Worm (Caenorhabditis elegans) whole organism, L3 larva: Measurements from ENCODE around the gene asps-1.

Experiments used
- ZK546.5 ChIP-seq: sonication (generic microtip); optimal IDR thresholded peaks from 2 replicates; lab custom pipeline; 2017; ENCODE audit warnings: missing biosample characterization, missing genetic modification characterization
- aly-2 ChIP-seq: fragments of 150-350 bp; optimal IDR thresholded peaks from 2 replicates; lab custom pipeline; 2014; ENCODE audit warnings: missing biosample characterization, missing genetic modification characterization
- ama-1 ChIP-seq: fragments of 150-350 bp; optimal IDR thresholded peaks from 2 replicates; lab custom pipeline; 2018
- ceh-16 ChIP-seq: sonication (generic microtip); optimal IDR thresholded peaks from 2 replicates; lab custom pipeline; 2017; ENCODE audit warnings: missing biosample characterization, missing genetic modification characterization
- ceh-28 ChIP-seq: fragments of 150-350 bp; optimal IDR thresholded peaks from 2 replicates; lab custom pipeline; 2014; ENCODE audit warnings: missing biosample characterization, missing genetic modification reagents, missing genetic modification characterization
- ceh-82 ChIP-seq: fragments of 150-350 bp; optimal IDR thresholded peaks from 2 replicates; lab custom pipeline; 2014; ENCODE audit warnings: missing biosample characterization, missing genetic modification characterization
- daf-12 ChIP-seq: fragments of 150-350 bp; optimal IDR thresholded peaks from 2 replicates; lab custom pipeline; 2014; ENCODE audit warnings: missing biosample characterization, missing genetic modification reagents, missing genetic modification characterization
- egl-27 ChIP-seq: sonication (generic microtip); optimal IDR thresholded peaks from 4 replicates; lab custom pipeline; 2017; ENCODE audit warnings: missing biosample characterization, missing genetic modification reagents, missing genetic modification characterization
- elt-1 ChIP-seq: fragments of 150-350 bp; optimal IDR thresholded peaks from 2 replicates; lab custom pipeline; 2014; ENCODE audit warnings: missing biosample characterization, missing genetic modification characterization
- elt-2 ChIP-seq: sonication (generic microtip); optimal IDR thresholded peaks from 2 replicates; lab custom pipeline; 2016; ENCODE audit warnings: missing genetic modification reagents, mild to moderate bottlenecking, missing genetic modification characterization, missing compliant biosample characterization
- elt-3 ChIP-seq, 3 experiments: fragments of 150-350 bp in 1 of 3; sonication (generic microtip) in 2 of 3; optimal IDR thresholded peaks; 2 replicates in 2 of 3; 4 replicates in 1 of 3; lab custom pipeline; 2014 to 2017; ENCODE audit warnings: missing biosample characterization in 3 of 3, missing genetic modification characterization in 3 of 3
- fkh-10 ChIP-seq: sonication (generic microtip); optimal IDR thresholded peaks from 2 replicates; lab custom pipeline; 2017; ENCODE audit warnings: missing biosample characterization, missing genetic modification reagents, missing genetic modification characterization
- fos-1 ChIP-seq: fragments of 150-350 bp; optimal IDR thresholded peaks from 2 replicates; lab custom pipeline; 2014; ENCODE audit warnings: missing biosample characterization, missing genetic modification characterization
- hmg-11 ChIP-seq: sonication (generic microtip); optimal IDR thresholded peaks from 2 replicates; lab custom pipeline; 2016; ENCODE audit warnings: missing genetic modification characterization, missing compliant biosample characterization
- lsy-12 ChIP-seq: sonication (generic microtip); optimal IDR thresholded peaks from 2 replicates; lab custom pipeline; 2016; ENCODE audit warnings: mild to moderate bottlenecking, missing genetic modification characterization, missing compliant biosample characterization
- mdl-1 ChIP-seq: fragments of 150-350 bp; optimal IDR thresholded peaks from 2 replicates; lab custom pipeline; 2014; ENCODE audit warnings: missing biosample characterization, missing genetic modification characterization
- mml-1 ChIP-seq: fragments of 150-350 bp; sonication (generic microtip); optimal IDR thresholded peaks from 3 replicates; lab custom pipeline; 2014; ENCODE audit warnings: missing biosample characterization, missing genetic modification characterization
- nfya-1 ChIP-seq: sonication (generic microtip); optimal IDR thresholded peaks from 2 replicates; lab custom pipeline; 2017; ENCODE audit warnings: missing genetic modification characterization, mild to moderate bottlenecking, missing compliant biosample characterization, antibody characterized with exemption, moderate library complexity; ENCODE audit not compliant: insufficient read depth
- nhr-11 ChIP-seq: fragments of 150-350 bp; optimal IDR thresholded peaks from 2 replicates; lab custom pipeline; 2014; ENCODE audit warnings: missing biosample characterization, missing genetic modification characterization
- nhr-12 ChIP-seq: fragments of 150-350 bp; optimal IDR thresholded peaks from 2 replicates; lab custom pipeline; 2014; ENCODE audit warnings: missing biosample characterization, missing genetic modification characterization
- nhr-25 ChIP-seq: sonication (generic microtip); optimal IDR thresholded peaks from 2 replicates; lab custom pipeline; 2017; ENCODE audit warnings: missing biosample characterization, missing genetic modification characterization
- nhr-43 ChIP-seq: sonication (generic microtip); optimal IDR thresholded peaks from 2 replicates; lab custom pipeline; 2016; ENCODE audit warnings: mild to moderate bottlenecking, missing genetic modification characterization, missing compliant biosample characterization; ENCODE audit not compliant: poor library complexity, severe bottlenecking
- nhr-67 ChIP-seq: fragments of 150-350 bp; optimal IDR thresholded peaks from 2 replicates; lab custom pipeline; 2014; ENCODE audit warnings: missing biosample characterization, missing genetic modification characterization
- pha-4 ChIP-seq: fragments of 150-350 bp; optimal IDR thresholded peaks from 2 replicates; lab custom pipeline; 2014; ENCODE audit warnings: missing biosample characterization, missing genetic modification reagents, missing genetic modification characterization
- sea-2 ChIP-seq: fragments of 150-350 bp; sonication (generic microtip); optimal IDR thresholded peaks from 4 replicates; lab custom pipeline; 2014; ENCODE audit warnings: missing biosample characterization, missing genetic modification reagents, missing genetic modification characterization
- snpc-4 ChIP-seq: fragments of 150-350 bp; optimal IDR thresholded peaks from 2 replicates; lab custom pipeline; 2014; ENCODE audit warnings: missing biosample characterization, missing genetic modification characterization
- tbx-2 ChIP-seq: sonication (generic microtip); optimal IDR thresholded peaks from 2 replicates; lab custom pipeline; 2016; ENCODE audit warnings: mild to moderate bottlenecking, missing genetic modification characterization, missing compliant biosample characterization
- unc-39 ChIP-seq: sonication (generic microtip); optimal IDR thresholded peaks from 4 replicates; lab custom pipeline; 2017; ENCODE audit warnings: missing biosample characterization, missing genetic modification characterization
- unc-62 ChIP-seq: fragments of 150-350 bp; sonication (generic microtip); optimal IDR thresholded peaks from 4 replicates; lab custom pipeline; 2014; ENCODE audit warnings: missing biosample characterization, missing genetic modification reagents, missing genetic modification characterization

Gene asps-1

DNA sequence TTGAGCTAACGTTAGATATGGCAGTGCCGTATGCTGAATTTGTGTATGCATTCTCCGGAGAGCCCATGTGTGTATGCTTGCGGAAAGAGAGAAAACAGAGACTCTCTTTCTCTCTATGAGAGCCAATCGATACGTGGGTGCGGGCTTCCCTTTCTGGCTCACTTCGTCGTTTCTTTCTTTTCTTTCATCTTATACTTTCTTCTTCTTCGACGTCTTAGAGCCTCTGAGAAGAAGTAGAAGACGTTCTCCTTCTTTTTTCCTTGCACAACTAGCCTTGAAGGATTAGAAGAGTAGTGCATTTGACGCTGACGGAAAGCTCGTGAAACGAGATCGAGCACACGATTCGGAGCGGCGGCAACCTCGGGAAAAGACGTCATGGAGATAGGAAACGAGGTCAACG is 43.4 kb downstream of the asps-1 start:
- no peak for TF ChIP-seq ama-1
- no peak for TF ChIP-seq fos-1
- TF ChIP-seq ceh-28 (tag; lab: Kevin White, UChicago), result peak; percentile 56
- no peak for TF ChIP-seq ceh-82 (tag; lab: Kevin White, UChicago)
- TF ChIP-seq fkh-10 (GFP tag; lab: Kevin White, UChicago), result peak; percentile 85
- peak; percentile 64 for TF ChIP-seq sea-2 (GFP tag; lab: Kevin White, UChicago)
- TF ChIP-seq nhr-11 (tag; lab: Kevin White, UChicago), result peak; percentile 46
- no peak for TF ChIP-seq elt-3 (tag; optimal IDR thresholded peaks at IDR 0.05; lab: Kevin White, UChicago)
- peak; percentile 76 for TF ChIP-seq hmg-11 (tag; lab: Kevin White, UChicago)
- no peak for TF ChIP-seq daf-12
- TF ChIP-seq nhr-25 (tag; lab: Kevin White, UChicago), result no peak
- TF ChIP-seq lsy-12, result no peak
- TF ChIP-seq aly-2 (tag; lab: Kevin White, UChicago), result no peak
- peak; percentile 67 for TF ChIP-seq elt-1
- peak; percentile 77 for TF ChIP-seq nfya-1 (tag; lab: Kevin White, UChicago)
- peak; percentile 55 for TF ChIP-seq snpc-4 (tag; lab: Kevin White, UChicago)
- peak; percentile 81 for TF ChIP-seq unc-62 (GFP tag; lab: Kevin White, UChicago)
- no peak for TF ChIP-seq nhr-12
- no peak for TF ChIP-seq tbx-2 (tag; lab: Kevin White, UChicago)
- TF ChIP-seq pha-4 (tag; lab: Kevin White, UChicago), result no peak
- no peak for TF ChIP-seq ceh-16 (tag; lab: Kevin White, UChicago)
- TF ChIP-seq ZK546.5, result no peak

ce11 chrV:10270214-10270613 is 47.0 kb downstream of the asps-1 start, which contains the start of gene ric-4:
Gene ric-4 (minus strand): TSS chrV:10270314.
- no peak for TF ChIP-seq hmg-11 (tag; lab: Kevin White, UChicago)
- no peak for TF ChIP-seq ceh-16 (tag; lab: Kevin White, UChicago)
- no peak for TF ChIP-seq fkh-10 (GFP tag; lab: Kevin White, UChicago)
- TF ChIP-seq mml-1 (tag; lab: Kevin White, UChicago), result no peak
- no peak for TF ChIP-seq tbx-2 (tag; lab: Kevin White, UChicago)
- no peak for TF ChIP-seq unc-39
- no peak for TF ChIP-seq nhr-43
- TF ChIP-seq pha-4 (tag; lab: Kevin White, UChicago), result no peak

ce11 chrV:10266050-10266449 is 51.1 kb downstream of the asps-1 start:
- TF ChIP-seq daf-12 (no peak), elt-2 (tag; lab: Kevin White, UChicago) (no peak), egl-27 (tag; lab: Kevin White, UChicago) (no peak), nhr-67 (tag; lab: Kevin White, UChicago) (no peak), mdl-1 (tag; lab: Kevin White, UChicago) (no peak)
